Fruit fly (Drosophila melanogaster) whole organism: ENCODE results near the gene BNIP3.

ENCODE experiments used
- CG8478 ChIP-seq: fragments of >200 bp; optimal IDR thresholded peaks from 2 replicates; lab custom pipeline; 2018; ENCODE audit warnings: inconsistent platforms
- Dll ChIP-seq: fragments of >200 bp; optimal IDR thresholded peaks from 2 replicates; lab custom pipeline; 2017
- EcR ChIP-seq, 2 experiments: fragments of >200 bp; optimal IDR thresholded peaks; 2 replicates each; lab custom pipeline; 2017; ENCODE audit warnings: missing biosample characterization in 2 of 2, missing genetic modification characterization in 2 of 2, missing genetic modification reagents in 2 of 2
- pan ChIP-seq: fragments of >200 bp; optimal IDR thresholded peaks from 2 replicates; lab custom pipeline; 2017
- psq ChIP-seq: fragments of >200 bp; optimal IDR thresholded peaks from 2 replicates; lab custom pipeline; 2017
- usp ChIP-seq: fragments of >200 bp; optimal IDR thresholded peaks from 2 replicates; lab custom pipeline; 2017; ENCODE audit warnings: missing biosample characterization, missing genetic modification characterization, mixed read lengths

The BNIP3 gene

dm6 chr3L:20487649-20488048 is 31.5 kb downstream of the BNIP3 start:
- TF ChIP-seq pan (lab: Kevin White, UChicago) (peak; percentile 34), Dll (lab: Kevin White, UChicago) (no peak)

dm6 chr3L:20474789-20475208 is 44.4 kb downstream of the BNIP3 start:
- TF ChIP-seq CG8478 (lab: Kevin White, UChicago) (no peak), EcR (GFP tag; optimal IDR thresholded peaks at IDR 0.05; lab: Kevin White, UChicago) (no peak)

dm6 chr3L:20474197-20474788 is 44.9 kb downstream of the BNIP3 start, which contains the start of gene isoQC:
Gene isoQC (plus strand): TSS chr3L:20474466.
- TF ChIP-seq CG8478 (lab: Kevin White, UChicago) (no peak), pan (lab: Kevin White, UChicago) (no peak), usp (GFP tag; lab: Kevin White, UChicago) (no peak), psq (lab: Kevin White, UChicago) (no peak), EcR (GFP tag; optimal IDR thresholded peaks at IDR 0.05; lab: Kevin White, UChicago) (no peak), Dll (lab: Kevin White, UChicago) (no peak)

dm6 chr3L:20473021-20473799 is 46.0 kb downstream of the BNIP3 start, which contains the start of the genes CG32428 and CG5969:
Gene CG32428 (minus strand): TSS chr3L:20473723.
Gene CG5969 (plus strand): TSS chr3L:20473783.
- TF ChIP-seq CG8478 (lab: Kevin White, UChicago) (no peak), Dll (lab: Kevin White, UChicago) (no peak), usp (GFP tag; lab: Kevin White, UChicago) (no peak), psq (lab: Kevin White, UChicago) (no peak), pan (lab: Kevin White, UChicago) (no peak), EcR (GFP tag; optimal IDR thresholded peaks at IDR 0.05; lab: Kevin White, UChicago) (no peak)

- TF ChIP-seq CG8478 (lab: Kevin White, UChicago) (no peak), usp (GFP tag; lab: Kevin White, UChicago) (no peak)
Measured at dm6 chr3L:20472607-20473006, 46.6 kb downstream of the BNIP3 start.

dm6 chr3L:20471499-20472313 is 47.5 kb downstream of the BNIP3 start:
- TF ChIP-seq EcR (GFP tag; optimal IDR thresholded peaks at IDR 0.05; lab: Kevin White, UChicago) (no peak), usp (GFP tag; lab: Kevin White, UChicago) (no peak), psq (lab: Kevin White, UChicago) (no peak), CG8478 (lab: Kevin White, UChicago) (no peak), pan (lab: Kevin White, UChicago) (no peak)

dm6 chr3L:20470991-20471498 is 48.1 kb downstream of the BNIP3 start:
- TF ChIP-seq CG8478 (lab: Kevin White, UChicago) (no peak), psq (lab: Kevin White, UChicago) (no peak), Dll (lab: Kevin White, UChicago) (no peak), EcR (GFP tag; optimal IDR thresholded peaks at IDR 0.05; lab: Kevin White, UChicago) (no peak), pan (lab: Kevin White, UChicago) (no peak), usp (GFP tag; lab: Kevin White, UChicago) (no peak)

dm6 chr3L:20467433-20467832 is 51.8 kb downstream of the BNIP3 start:
- TF ChIP-seq usp (GFP tag; lab: Kevin White, UChicago), result no peak
- no peak for TF ChIP-seq psq (lab: Kevin White, UChicago)
- no peak for TF ChIP-seq CG8478 (lab: Kevin White, UChicago)
- no peak for TF ChIP-seq pan (lab: Kevin White, UChicago)
- no peak for TF ChIP-seq Dll (lab: Kevin White, UChicago)
- no peak for TF ChIP-seq EcR (GFP tag; optimal IDR thresholded peaks at IDR 0.05; lab: Kevin White, UChicago)

- TF ChIP-seq pan (lab: Kevin White, UChicago) (no peak), EcR (GFP tag; optimal IDR thresholded peaks at IDR 0.05; lab: Kevin White, UChicago) (no peak), usp (GFP tag; lab: Kevin White, UChicago) (no peak), psq (lab: Kevin White, UChicago) (no peak), CG8478 (lab: Kevin White, UChicago) (no peak), Dll (lab: Kevin White, UChicago) (no peak)
Measured at dm6 chr3L:20466599-20466998, 52.6 kb downstream of the BNIP3 start, which contains the start of gene Tdh. Gene Tdh (plus strand): TSS chr3L:20466944.

- TF ChIP-seq pan (lab: Kevin White, UChicago) (no peak), CG8478 (lab: Kevin White, UChicago) (no peak), usp (GFP tag; lab: Kevin White, UChicago) (no peak), EcR (GFP tag; optimal IDR thresholded peaks at IDR 0.05; lab: Kevin White, UChicago) (no peak), Dll (lab: Kevin White, UChicago) (no peak), psq (lab: Kevin White, UChicago) (no peak)
Measured at dm6 chr3L:20465941-20466340, 53.3 kb downstream of the BNIP3 start, which contains the start of gene CG42764. Gene CG42764 (minus strand): TSS chr3L:20466041.

- no peak for TF ChIP-seq CG8478 (lab: Kevin White, UChicago)
- no peak for TF ChIP-seq Dll (lab: Kevin White, UChicago)
- no peak for TF ChIP-seq EcR (GFP tag; optimal IDR thresholded peaks at IDR 0.05; lab: Kevin White, UChicago)
- no peak for TF ChIP-seq psq (lab: Kevin White, UChicago)
- no peak for TF ChIP-seq pan (lab: Kevin White, UChicago)
- no peak for TF ChIP-seq usp (GFP tag; lab: Kevin White, UChicago)
Measured at dm6 chr3L:20464677-20465076, 54.5 kb downstream of the BNIP3 start, which contains the start of gene atk. Gene atk (minus strand): TSS chr3L:20464862.
